Worm (Caenorhabditis elegans): Measurements from ENCODE around the gene ugt-17.
A peak's percentile ranks its signal among the peaks of the same experiment; 100 is the strongest.

The ugt-17 gene

DNA sequence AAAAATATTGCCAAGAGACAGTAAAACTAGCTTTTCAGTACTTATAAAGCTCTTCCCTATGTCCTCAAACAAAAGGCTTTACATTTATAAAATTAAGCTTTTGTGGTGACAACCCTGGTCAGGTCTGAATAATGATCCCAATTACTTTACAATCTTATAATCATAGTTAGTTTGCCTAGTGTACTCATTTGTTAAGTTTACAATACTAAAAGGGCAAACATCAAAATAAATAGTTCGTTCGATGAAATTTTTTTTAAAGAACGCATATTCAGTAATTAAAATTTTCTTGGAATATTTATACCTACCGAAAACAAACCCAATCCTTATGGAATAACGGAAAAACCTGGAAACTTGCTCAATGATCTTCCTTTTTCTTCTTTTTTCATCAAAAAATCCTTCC lies 46.0 kb downstream of the ugt-17 start:
- TF ChIP-seq ceh-43 (GFP tag; optimal IDR thresholded peaks at IDR 0.05) (no peak), lsy-2 (tag; optimal IDR thresholded peaks at IDR 0.05) (no peak), elt-1 (tag; optimal IDR thresholded peaks at IDR 0.05; ENCODE audit: borderline replicate concordance, insufficient read depth) (no peak), cnd-1 (tag; optimal IDR thresholded peaks at IDR 0.05) (no peak), ztf-11 (tag; optimal IDR thresholded peaks at IDR 0.05) (no peak), unc-39 (tag; optimal IDR thresholded peaks at IDR 0.05) (no peak), blmp-1 (tag; optimal IDR thresholded peaks at IDR 0.05) (no peak), nhr-2 (tag; optimal IDR thresholded peaks at IDR 0.05) (no peak), elt-3 (tag; optimal IDR thresholded peaks at IDR 0.05) (no peak), mls-2 (tag; optimal IDR thresholded peaks at IDR 0.05) (no peak), nhr-12 (tag; optimal IDR thresholded peaks at IDR 0.05) (no peak), mab-5 (tag; optimal IDR thresholded peaks at IDR 0.05) (no peak), ces-1 (GFP tag; optimal IDR thresholded peaks at IDR 0.05) (no peak), nhr-76 (tag; optimal IDR thresholded peaks at IDR 0.05) (no peak), pha-4 (tag; optimal IDR thresholded peaks at IDR 0.05) (no peak), mep-1 (tag; optimal IDR thresholded peaks at IDR 0.05) (no peak)

DNA sequence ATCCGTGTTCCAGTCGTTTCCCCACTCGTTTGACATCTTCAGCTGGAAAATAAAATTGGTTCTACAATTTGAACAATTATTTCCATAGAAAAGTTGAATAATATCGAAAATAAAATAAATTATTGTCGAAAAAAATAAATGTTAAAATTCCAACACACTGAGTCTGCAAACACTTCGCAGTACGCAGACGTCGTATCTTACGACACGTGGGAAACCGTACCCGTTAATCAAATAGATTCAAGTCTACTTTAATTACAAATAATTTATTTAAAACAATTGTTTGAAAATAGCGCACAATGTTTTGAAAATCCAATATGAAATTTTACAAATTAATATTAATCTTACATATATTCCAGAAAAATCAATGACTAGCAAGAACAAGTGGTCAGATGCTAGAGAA lies 49.9 kb downstream of the ugt-17 start, which contains the start of gene yif-1:
Gene yif-1 (minus strand): TSS at position 42 of the 400 bp plus-strand sequence.
- TF ChIP-seq ceh-43 (GFP tag; optimal IDR thresholded peaks at IDR 0.05) = no peak
- peak; percentile 88 for TF ChIP-seq ces-1 (GFP tag; optimal IDR thresholded peaks at IDR 0.05)
- no peak for TF ChIP-seq tbx-8 (GFP tag; optimal IDR thresholded peaks at IDR 0.05)
- peak; percentile 88 for TF ChIP-seq lsy-2 (tag; optimal IDR thresholded peaks at IDR 0.05)
- TF ChIP-seq blmp-1 (tag; optimal IDR thresholded peaks at IDR 0.05) = no peak
- no peak for TF ChIP-seq unc-120 (tag; optimal IDR thresholded peaks at IDR 0.05; ENCODE audit: poor library complexity, severe bottlenecking)
- no peak for TF ChIP-seq elt-3 (tag; optimal IDR thresholded peaks at IDR 0.05)
- no peak for TF ChIP-seq ztf-11 (tag; optimal IDR thresholded peaks at IDR 0.05)
- TF ChIP-seq nhr-28 (tag; optimal IDR thresholded peaks at IDR 0.05) = no peak
- no peak for TF ChIP-seq ceh-39 (tag; optimal IDR thresholded peaks at IDR 0.05)
- no peak for TF ChIP-seq flh-1 (GFP tag; optimal IDR thresholded peaks at IDR 0.05)
- TF ChIP-seq unc-39 (tag; optimal IDR thresholded peaks at IDR 0.05) = no peak
